Worm (Caenorhabditis elegans): Measurements from ENCODE around the gene fbxa-104.

ce11 chrV:15454322-15454721 is 30.8 kb upstream of the fbxa-104 start:
- no peak for TF ChIP-seq hnd-1 (tag; optimal IDR thresholded peaks at IDR 0.05)
- no peak for TF ChIP-seq tbx-11 (GFP tag; IDR thresholded peaks at IDR 0.05)
- TF ChIP-seq ama-1 (optimal IDR thresholded peaks at IDR 0.05) = no peak
- no peak for TF ChIP-seq flt-1 (GFP tag; IDR thresholded peaks at IDR 0.05)
- no peak for TF ChIP-seq scrt-1 (GFP tag; IDR thresholded peaks at IDR 0.05)
- no peak for TF ChIP-seq F13C5.2 (tag; optimal IDR thresholded peaks at IDR 0.05)
- no peak for TF ChIP-seq tbx-37 (GFP tag; conservative IDR thresholded peaks at IDR 0.05)
- no peak for TF ChIP-seq hmbx-1 (tag; optimal IDR thresholded peaks at IDR 0.05)
- TF ChIP-seq tra-4 (tag; optimal IDR thresholded peaks at IDR 0.05) = no peak
- no peak for TF ChIP-seq B0310.2 (tag; optimal IDR thresholded peaks at IDR 0.05)
- TF ChIP-seq sea-1 (GFP tag; conservative IDR thresholded peaks at IDR 0.05) = no peak
- no peak for TF ChIP-seq pes-1 (GFP tag; IDR thresholded peaks at IDR 0.05)
- no peak for TF ChIP-seq aly-1 (tag; optimal IDR thresholded peaks at IDR 0.05)
- TF ChIP-seq ets-7 (tag; optimal IDR thresholded peaks at IDR 0.05) = no peak

Data from whole organism, early embryonic.